Worm (Caenorhabditis elegans) whole organism, mixed stage, embryonic: Measurements from ENCODE around the gene K01D12.15.

ENCODE experiments used
- M03D4.4 ChIP-seq: sonication (generic microtip); optimal IDR thresholded peaks from 2 replicates; lab custom pipeline; 2017; ENCODE audit warnings: mild to moderate bottlenecking, missing genetic modification characterization, missing compliant biosample characterization
- bed-3 ChIP-seq: fragments of 200-800 bp; sonication (Bioruptor generic); optimal IDR thresholded peaks from 3 replicates; lab custom pipeline; 2018; ENCODE audit warnings: mild to moderate bottlenecking, missing genetic modification characterization, moderate library complexity, missing compliant biosample characterization
- blmp-1 ChIP-seq: fragments of 150-350 bp; optimal IDR thresholded peaks from 2 replicates; lab custom pipeline; 2014; ENCODE audit warnings: missing biosample characterization, missing genetic modification characterization
- ceh-39 ChIP-seq: fragments of 150-350 bp; optimal IDR thresholded peaks from 2 replicates; lab custom pipeline; 2014; ENCODE audit warnings: missing biosample characterization, missing genetic modification characterization
- ceh-43 ChIP-seq: fragments of 200-800 bp; sonication (Bioruptor generic); optimal IDR thresholded peaks from 2 replicates; lab custom pipeline; 2018; ENCODE audit warnings: mild to moderate bottlenecking, missing genetic modification characterization, moderate library complexity, missing compliant biosample characterization
- ceh-83 ChIP-seq: fragments of 200-800 bp; sonication (Bioruptor generic); optimal IDR thresholded peaks from 2 replicates; lab custom pipeline; 2018; ENCODE audit warnings: mild to moderate bottlenecking, missing genetic modification characterization, missing compliant biosample characterization
- ces-1 ChIP-seq: fragments of 150-350 bp; optimal IDR thresholded peaks from 2 replicates; lab custom pipeline; 2014; ENCODE audit warnings: missing biosample characterization, missing genetic modification reagents, missing genetic modification characterization
- cnd-1 ChIP-seq: fragments of 200-800 bp; sonication (Bioruptor generic); optimal IDR thresholded peaks from 2 replicates; lab custom pipeline; 2018; ENCODE audit warnings: mild to moderate bottlenecking, missing genetic modification characterization, missing compliant biosample characterization
- drap-1 ChIP-seq: fragments of 200-800 bp; sonication (Bioruptor generic); optimal IDR thresholded peaks from 3 replicates; lab custom pipeline; 2018; ENCODE audit warnings: mild to moderate bottlenecking, missing genetic modification characterization, missing compliant biosample characterization
- elt-1 ChIP-seq: sonication (generic microtip); optimal IDR thresholded peaks from 2 replicates; lab custom pipeline; 2017; ENCODE audit warnings: missing genetic modification characterization, mild to moderate bottlenecking, missing compliant biosample characterization, antibody characterized with exemption, moderate library complexity, borderline replicate concordance; ENCODE audit not compliant: insufficient read depth
- elt-3 ChIP-seq: fragments of 150-350 bp; optimal IDR thresholded peaks from 2 replicates; lab custom pipeline; 2014; ENCODE audit warnings: missing biosample characterization, missing genetic modification characterization
- flh-1 ChIP-seq: fragments of 200-800 bp; sonication (Bioruptor generic); optimal IDR thresholded peaks from 2 replicates; lab custom pipeline; 2018; ENCODE audit warnings: mild to moderate bottlenecking, missing genetic modification characterization, moderate library complexity, missing compliant biosample characterization
- ham-2 ChIP-seq: fragments of 200-800 bp; sonication (Bioruptor generic); optimal IDR thresholded peaks from 2 replicates; lab custom pipeline; 2018; ENCODE audit warnings: mild to moderate bottlenecking, missing genetic modification characterization, missing compliant biosample characterization
- hlh-1 ChIP-seq: fragments of 150-350 bp; optimal IDR thresholded peaks from 2 replicates; lab custom pipeline; 2014; ENCODE audit warnings: missing biosample characterization, missing genetic modification reagents, missing genetic modification characterization
- lin-13 ChIP-seq: fragments of 150-350 bp; optimal IDR thresholded peaks from 2 replicates; lab custom pipeline; 2014; ENCODE audit warnings: missing biosample characterization, missing genetic modification characterization
- lin-32 ChIP-seq: fragments of 200-800 bp; sonication (Bioruptor generic); optimal IDR thresholded peaks from 2 replicates; lab custom pipeline; 2018; ENCODE audit warnings: mild to moderate bottlenecking, missing genetic modification characterization, missing compliant biosample characterization
- lsy-2 ChIP-seq: fragments of 150-350 bp; optimal IDR thresholded peaks from 2 replicates; lab custom pipeline; 2014; ENCODE audit warnings: missing biosample characterization, missing genetic modification characterization
- mab-5 ChIP-seq: fragments of 150-350 bp; optimal IDR thresholded peaks from 2 replicates; lab custom pipeline; 2014; ENCODE audit warnings: missing biosample characterization, missing genetic modification characterization
- mep-1 ChIP-seq: fragments of 150-350 bp; optimal IDR thresholded peaks from 2 replicates; lab custom pipeline; 2017; ENCODE audit warnings: missing biosample characterization, missing genetic modification reagents, missing genetic modification characterization, inconsistent platforms
- mls-2 ChIP-seq: sonication (generic microtip); optimal IDR thresholded peaks from 2 replicates; lab custom pipeline; 2016; ENCODE audit warnings: mild to moderate bottlenecking, missing genetic modification characterization, moderate library complexity, missing compliant biosample characterization
- nhr-12 ChIP-seq: fragments of 150-350 bp; optimal IDR thresholded peaks from 2 replicates; lab custom pipeline; 2014; ENCODE audit warnings: missing biosample characterization, missing genetic modification characterization
- nhr-2 ChIP-seq: fragments of 150-350 bp; optimal IDR thresholded peaks from 2 replicates; lab custom pipeline; 2014; ENCODE audit warnings: missing biosample characterization, missing genetic modification characterization
- nhr-237 ChIP-seq: fragments of 150-350 bp; optimal IDR thresholded peaks from 2 replicates; lab custom pipeline; 2014; ENCODE audit warnings: missing biosample characterization, missing genetic modification characterization
- nhr-28 ChIP-seq: fragments of 150-350 bp; optimal IDR thresholded peaks from 2 replicates; lab custom pipeline; 2014; ENCODE audit warnings: missing biosample characterization, missing genetic modification characterization
- nhr-76 ChIP-seq: sonication (generic microtip); optimal IDR thresholded peaks from 2 replicates; lab custom pipeline; 2017; ENCODE audit warnings: missing biosample characterization, missing genetic modification characterization
- pha-4 ChIP-seq: fragments of 150-350 bp; optimal IDR thresholded peaks from 2 replicates; lab custom pipeline; 2018; ENCODE audit warnings: missing biosample characterization, missing genetic modification reagents, missing genetic modification characterization
- sem-2 ChIP-seq: fragments of 200-800 bp; sonication (Bioruptor generic); optimal IDR thresholded peaks from 2 replicates; lab custom pipeline; 2018; ENCODE audit warnings: mild to moderate bottlenecking, missing genetic modification characterization, missing compliant biosample characterization
- snpc-4 ChIP-seq: fragments of 150-350 bp; optimal IDR thresholded peaks from 2 replicates; lab custom pipeline; 2014; ENCODE audit warnings: missing biosample characterization, missing genetic modification characterization
- sptf-1 ChIP-seq: sonication (generic microtip); optimal IDR thresholded peaks from 2 replicates; lab custom pipeline; 2017; ENCODE audit warnings: mild to moderate bottlenecking, missing genetic modification characterization, moderate library complexity, missing compliant biosample characterization
- tbx-8 ChIP-seq: fragments of 200-800 bp; sonication (Bioruptor generic); optimal IDR thresholded peaks from 2 replicates; lab custom pipeline; 2018; ENCODE audit warnings: mild to moderate bottlenecking, missing genetic modification characterization, moderate library complexity, missing compliant biosample characterization
- unc-120 ChIP-seq: sonication (generic microtip); optimal IDR thresholded peaks from 2 replicates; lab custom pipeline; 2017; ENCODE audit warnings: missing genetic modification characterization, missing compliant biosample characterization; ENCODE audit not compliant: poor library complexity, severe bottlenecking
- unc-39 ChIP-seq: fragments of 150-350 bp; optimal IDR thresholded peaks from 2 replicates; lab custom pipeline; 2014; ENCODE audit warnings: missing biosample characterization, missing genetic modification characterization
- unc-62 ChIP-seq: fragments of 150-350 bp; optimal IDR thresholded peaks from 2 replicates; lab custom pipeline; 2014; ENCODE audit warnings: missing biosample characterization, missing genetic modification reagents, missing genetic modification characterization
- zip-8 ChIP-seq: fragments of 150-350 bp; optimal IDR thresholded peaks from 2 replicates; lab custom pipeline; 2014; ENCODE audit warnings: missing biosample characterization, missing genetic modification characterization
- ztf-11 ChIP-seq: fragments of 150-350 bp; optimal IDR thresholded peaks from 2 replicates; lab custom pipeline; 2014; ENCODE audit warnings: missing biosample characterization, missing genetic modification characterization

Gene K01D12.15

ce11 chrV:12386154-12386553, at the start of gene K01D12.15:
TSS of gene K01D12.15 (plus strand) at chrV:12386454.
- TF ChIP-seq unc-39 (tag; lab: Kevin White, UChicago) (no peak), drap-1 (GFP tag; lab: Kevin White, UChicago) (no peak), unc-62 (GFP tag; lab: Kevin White, UChicago) (no peak), ces-1 (GFP tag; lab: Kevin White, UChicago) (no peak), nhr-2 (tag; lab: Kevin White, UChicago) (no peak), nhr-237 (no peak), blmp-1 (tag; lab: Kevin White, UChicago) (no peak), ceh-43 (GFP tag; lab: Kevin White, UChicago) (no peak), lin-32 (GFP tag; lab: Kevin White, UChicago) (no peak)

DNA sequence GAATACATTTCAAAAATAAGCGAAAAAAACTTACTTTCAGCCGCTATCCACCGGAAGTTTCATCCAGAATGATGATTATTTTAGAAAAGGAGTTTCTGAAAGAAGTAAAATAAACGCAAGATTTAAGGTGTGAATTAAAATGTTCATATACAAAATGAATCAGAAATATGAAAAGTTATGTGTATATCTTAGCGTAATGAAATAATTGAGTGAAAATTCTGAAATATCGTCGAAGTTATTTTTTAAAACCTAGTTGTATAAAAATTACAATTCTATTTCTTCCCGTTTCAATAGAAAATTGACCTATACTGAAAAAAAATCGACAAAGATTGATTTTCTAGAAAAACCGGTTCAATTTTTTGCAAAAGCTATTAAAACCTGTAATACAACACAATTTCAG, 48.4 kb upstream of the K01D12.15 start, which contains the start of gene twk-13:
twk-13 (minus strand) TSS at position 101 of the 400 bp plus-strand sequence.
- no peak for TF ChIP-seq hlh-1
- TF ChIP-seq nhr-76: no peak
- TF ChIP-seq elt-3 (tag; lab: Kevin White, UChicago): no peak
- no peak for TF ChIP-seq ztf-11 (tag; lab: Kevin White, UChicago)
- no peak for TF ChIP-seq bed-3 (GFP tag; lab: Kevin White, UChicago)
- TF ChIP-seq lin-32 (GFP tag; lab: Kevin White, UChicago): no peak
- TF ChIP-seq nhr-2 (tag; lab: Kevin White, UChicago): no peak

DNA sequence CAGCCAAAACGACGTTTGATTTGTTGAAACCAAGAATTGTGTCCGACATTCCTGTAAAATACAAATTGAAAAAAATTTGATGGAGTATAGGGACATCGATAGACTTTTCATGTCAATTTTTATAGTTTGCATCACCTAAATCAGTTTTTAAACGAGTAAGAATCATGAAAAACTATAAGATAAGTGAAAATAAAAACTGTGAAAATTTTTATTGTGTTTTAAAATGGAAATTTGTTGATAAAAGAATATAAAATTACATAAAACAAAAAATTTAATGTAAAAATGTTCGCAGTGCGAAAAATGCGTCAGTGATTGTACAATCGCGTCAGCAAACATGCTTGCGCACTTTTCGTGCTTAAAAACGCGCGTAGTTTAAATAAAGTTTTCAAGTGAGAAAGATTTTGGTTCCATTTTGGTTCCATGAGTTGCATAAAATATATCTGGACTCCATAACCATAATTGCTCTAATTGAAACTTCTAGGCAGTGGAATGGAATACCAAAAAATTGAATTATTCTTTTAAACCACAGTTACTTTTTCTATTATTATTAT, 42.8 kb upstream of the K01D12.15 start, which contains the start of gene tomm-20:
tomm-20 (minus strand) TSS at position 51 of the 551 bp plus-strand sequence.
- TF ChIP-seq nhr-12 (tag; lab: Kevin White, UChicago): no peak
- TF ChIP-seq blmp-1 (tag; lab: Kevin White, UChicago): no peak
- no peak for TF ChIP-seq lin-32 (GFP tag; lab: Kevin White, UChicago)
- peak; percentile 96 for TF ChIP-seq mep-1 (tag; lab: Kevin White, UChicago)
- peak; percentile 31 for TF ChIP-seq nhr-2 (tag; lab: Kevin White, UChicago)
- TF ChIP-seq mab-5 (tag; lab: Kevin White, UChicago): no peak
- TF ChIP-seq unc-39 (tag; lab: Kevin White, UChicago): no peak
- peak; percentile 26 for TF ChIP-seq sem-2 (GFP tag; lab: Kevin White, UChicago)
- no peak for TF ChIP-seq snpc-4 (tag; lab: Kevin White, UChicago)
- peak; percentile 94 for TF ChIP-seq nhr-237
- peak; percentile 50 for TF ChIP-seq unc-62 (GFP tag; lab: Kevin White, UChicago)
- peak; percentile 47 for TF ChIP-seq ces-1 (GFP tag; lab: Kevin White, UChicago)
- TF ChIP-seq mls-2 (tag; lab: Kevin White, UChicago): peak; percentile 79
- TF ChIP-seq unc-120 (tag; lab: Kevin White, UChicago): peak; percentile 34
- peak; percentile 32 for TF ChIP-seq hlh-1
- TF ChIP-seq M03D4.4 (tag; lab: Kevin White, UChicago): peak; percentile 65
- TF ChIP-seq ztf-11 (tag; lab: Kevin White, UChicago): peak; percentile 24
- TF ChIP-seq pha-4 (tag; lab: Kevin White, UChicago): peak; percentile 77
- peak; percentile 62 for TF ChIP-seq cnd-1 (tag; lab: Kevin White, UChicago)
- peak; percentile 98 for TF ChIP-seq lin-13
- TF ChIP-seq ham-2 (GFP tag; lab: Kevin White, UChicago): no peak
- no peak for TF ChIP-seq nhr-28 (tag; lab: Kevin White, UChicago)
- TF ChIP-seq tbx-8: no peak
- TF ChIP-seq lsy-2 (tag; lab: Kevin White, UChicago): peak; percentile 86
- TF ChIP-seq ceh-43 (GFP tag; lab: Kevin White, UChicago): peak; percentile 58
- peak; percentile 47 for TF ChIP-seq ceh-39 (tag; lab: Kevin White, UChicago)
- peak; percentile 5 for TF ChIP-seq elt-1 (tag; lab: Kevin White, UChicago)
- no peak for TF ChIP-seq zip-8 (tag; lab: Kevin White, UChicago)
- TF ChIP-seq ceh-83 (GFP tag; lab: Kevin White, UChicago): peak; percentile 58
- TF ChIP-seq flh-1 (GFP tag; lab: Kevin White, UChicago): no peak
- peak; percentile 86 for TF ChIP-seq sptf-1 (tag; lab: Kevin White, UChicago)
- no peak for TF ChIP-seq elt-3 (tag; lab: Kevin White, UChicago)
- peak; percentile 38 for TF ChIP-seq drap-1 (GFP tag; lab: Kevin White, UChicago)
- TF ChIP-seq bed-3 (GFP tag; lab: Kevin White, UChicago): peak; percentile 30
- TF ChIP-seq nhr-76: no peak
